Worm (Caenorhabditis elegans): Measurements from ENCODE around the gene sre-44.

The sre-44 gene

ce11 chrII:13982923-13983322 lies 33.5 kb downstream of the sre-44 start, which contains the start of the genes Y39G8B.13 and Y39G8B.10:
TSS of gene Y39G8B.13 (minus strand) at chrII:13983047.
TSS of gene Y39G8B.10 (minus strand) at chrII:13983115.
- TF ChIP-seq F49E8.2 (tag; optimal IDR thresholded peaks at IDR 0.05; ENCODE audit: insufficient read depth), result no peak
- TF ChIP-seq egl-44 (GFP tag; IDR thresholded peaks at IDR 0.05), result no peak
- no peak for TF ChIP-seq K11D2.4 (GFP tag; IDR thresholded peaks at IDR 0.05)
- TF ChIP-seq ZK185.1 (tag; optimal IDR thresholded peaks at IDR 0.05; ENCODE audit: poor library complexity, severe bottlenecking), result no peak
- no peak for TF ChIP-seq hrde-1 (tag; optimal IDR thresholded peaks at IDR 0.05; ENCODE audit: borderline replicate concordance)
- no peak for TF ChIP-seq madf-8 (GFP tag; conservative IDR thresholded peaks at IDR 0.05)
- no peak for TF ChIP-seq dpl-1 (GFP tag; optimal IDR thresholded peaks at IDR 0.05)
- no peak for TF ChIP-seq ceh-27 (GFP tag; optimal IDR thresholded peaks at IDR 0.05)
- TF ChIP-seq nhr-179 (tag; optimal IDR thresholded peaks at IDR 0.05), result no peak
- no peak for TF ChIP-seq zim-3 (tag; optimal IDR thresholded peaks at IDR 0.05)
- no peak for TF ChIP-seq nfyb-1 (GFP tag; IDR thresholded peaks at IDR 0.05)
- no peak for TF ChIP-seq ets-4 (GFP tag; optimal IDR thresholded peaks at IDR 0.05)
- no peak for TF ChIP-seq F57C9.4 (tag; optimal IDR thresholded peaks at IDR 0.05)
- no peak for TF ChIP-seq aptf-3 (GFP tag; IDR thresholded peaks at IDR 0.05)
- no peak for TF ChIP-seq sea-2 (GFP tag; IDR thresholded peaks at IDR 0.05)
- TF ChIP-seq akir-1 (GFP tag; optimal IDR thresholded peaks at IDR 0.05), result no peak
- TF ChIP-seq fkh-3 (tag; optimal IDR thresholded peaks at IDR 0.05), result no peak
- TF ChIP-seq Y53G8AR.9 (GFP tag; conservative IDR thresholded peaks at IDR 0.05), result no peak
- no peak for TF ChIP-seq hsf-1 (GFP tag; IDR thresholded peaks at IDR 0.05)
- no peak for TF ChIP-seq C06A6.2 (GFP tag; conservative IDR thresholded peaks at IDR 0.05)

ce11 chrII:13984551-13984950 lies 35.2 kb downstream of the sre-44 start, which contains the start of gene sre-47:
TSS of gene sre-47 (minus strand) at chrII:13984651.
- TF ChIP-seq nhr-27 (tag; optimal IDR thresholded peaks at IDR 0.05) (no peak), mcd-1 (GFP tag; IDR thresholded peaks at IDR 0.05) (no peak), ztf-3 (GFP tag; optimal IDR thresholded peaks at IDR 0.05) (no peak), C17E4.6 (GFP tag; IDR thresholded peaks at IDR 0.05) (no peak), B0019.2 (GFP tag; conservative IDR thresholded peaks at IDR 0.05) (no peak)

- TF ChIP-seq hlh-12 (tag; optimal IDR thresholded peaks at IDR 0.05), result no peak
- TF ChIP-seq madf-10 (tag; optimal IDR thresholded peaks at IDR 0.05), result no peak
Observed at ce11 chrII:13991741-13992140, 42.4 kb downstream of the sre-44 start, which contains the start of gene Y39G8B.5. TSS of gene Y39G8B.5 (minus strand) at chrII:13991841.

- no peak for TF ChIP-seq snpc-3.4 (tag; optimal IDR thresholded peaks at IDR 0.05)
- no peak for TF ChIP-seq F39B2.1 (GFP tag; IDR thresholded peaks at IDR 0.05)
- TF ChIP-seq Y79H2A.3 (GFP tag; conservative IDR thresholded peaks at IDR 0.05), result no peak
- no peak for TF ChIP-seq efl-1 (GFP tag; optimal IDR thresholded peaks at IDR 0.05)
- no peak for TF ChIP-seq B0019.2 (GFP tag; conservative IDR thresholded peaks at IDR 0.05)
- TF ChIP-seq tbp1 (GFP tag; optimal IDR thresholded peaks at IDR 0.05), result no peak
- no peak for TF ChIP-seq D2030.7 (GFP tag; IDR thresholded peaks at IDR 0.05)
- TF ChIP-seq T07F8.4 (tag; optimal IDR thresholded peaks at IDR 0.05), result no peak
- TF ChIP-seq madf-8 (GFP tag; conservative IDR thresholded peaks at IDR 0.05), result no peak
- TF ChIP-seq egl-18 (GFP tag; IDR thresholded peaks at IDR 0.05), result no peak
- no peak for TF ChIP-seq ceh-79 (tag; optimal IDR thresholded peaks at IDR 0.05)
- no peak for TF ChIP-seq bed-2 (GFP tag; IDR thresholded peaks at IDR 0.05)
- TF ChIP-seq F33H1.4 (GFP tag; IDR thresholded peaks at IDR 0.05), result no peak
- TF ChIP-seq ztf-18 (tag; optimal IDR thresholded peaks at IDR 0.05), result no peak
- no peak for TF ChIP-seq ceh-58 (GFP tag; IDR thresholded peaks at IDR 0.05)
- TF ChIP-seq nhr-120 (GFP tag; IDR thresholded peaks at IDR 0.05), result no peak
Observed at ce11 chrII:13994934-13995333, 45.5 kb downstream of the sre-44 start, which contains the start of gene Y39G8B.7. TSS of gene Y39G8B.7 (minus strand) at chrII:13995034.

Data from whole organism, young adult.